Fruit fly (Drosophila melanogaster): ENCODE results near the gene CG13358.

DNA sequence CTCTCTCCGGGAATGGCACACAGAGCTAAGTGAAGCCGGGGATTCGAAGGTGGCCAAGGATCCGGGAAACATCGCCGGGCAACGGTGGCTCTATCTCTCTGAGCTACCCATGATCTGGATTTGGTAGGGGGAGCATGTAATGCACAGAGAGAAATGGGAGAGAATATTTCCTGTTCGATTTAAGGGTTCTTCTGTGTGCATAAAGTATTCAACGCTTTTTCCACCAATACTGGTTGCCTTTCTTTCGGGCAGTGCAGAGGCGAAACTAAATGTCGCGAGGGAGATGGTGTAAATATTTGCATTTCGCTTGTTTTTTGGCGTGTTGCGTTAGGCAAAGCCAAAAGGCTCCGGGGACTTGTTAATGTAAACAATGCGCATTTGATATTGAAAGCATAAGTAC is 37.2 kb upstream of the CG13358 start:
- no peak for TF ChIP-seq N (GFP tag; optimal IDR thresholded peaks at IDR 0.05)
- TF ChIP-seq usp (GFP tag; optimal IDR thresholded peaks at IDR 0.05): no peak
- TF ChIP-seq foxo (GFP tag; optimal IDR thresholded peaks at IDR 0.05): peak in 1 of 2 experiments; percentile 21
- no peak for TF ChIP-seq pan (optimal IDR thresholded peaks at IDR 0.05)
- TF ChIP-seq tai (GFP tag; optimal IDR thresholded peaks at IDR 0.05): no peak
- TF ChIP-seq CrebA (GFP tag; optimal IDR thresholded peaks at IDR 0.05; ENCODE audit: borderline replicate concordance): no peak
- TF ChIP-seq rgr (GFP tag; optimal IDR thresholded peaks at IDR 0.05): peak; percentile 1
- no peak for TF ChIP-seq CG32264 (GFP tag; optimal IDR thresholded peaks at IDR 0.05)
- TF ChIP-seq Jra (GFP tag; optimal IDR thresholded peaks at IDR 0.05): no peak
- peak; percentile 17 for TF ChIP-seq h (GFP tag; optimal IDR thresholded peaks at IDR 0.05)
- no peak for TF ChIP-seq brk (GFP tag; optimal IDR thresholded peaks at IDR 0.05)
- no peak for TF ChIP-seq Hr78 (GFP tag; optimal IDR thresholded peaks at IDR 0.05)

Measured in whole organism, wandering third instar larva.